Worm (Caenorhabditis elegans) whole organism, young adult: ENCODE data around the gene F35B12.9.

ENCODE experiments used
- B0019.2 ChIP-seq: fragments of 200-800 bp; sonication (Bioruptor generic); conservative IDR thresholded peaks from 2 replicates; pipeline ENCODE4 v1.3.6; 2022; ENCODE audit warnings: missing genetic modification reagents, missing genetic modification characterization, missing compliant biosample characterization
- B0336.3 ChIP-seq: fragments of 200-800 bp; sonication (Bioruptor generic); IDR thresholded peaks from 2 replicates; pipeline ENCODE4 v1.3.6; 2022; ENCODE audit warnings: missing genetic modification characterization, missing compliant biosample characterization
- C06A6.2 ChIP-seq: fragments of 200-800 bp; sonication (Bioruptor generic); conservative IDR thresholded peaks from 2 replicates; pipeline ENCODE4 v1.3.6; 2022; ENCODE audit warnings: missing genetic modification characterization, missing compliant biosample characterization
- D2030.7 ChIP-seq: fragments of 200-800 bp; sonication (Bioruptor generic); IDR thresholded peaks from 2 replicates; pipeline ENCODE4 v1.3.6; 2022; ENCODE audit warnings: missing genetic modification reagents, missing genetic modification characterization, missing compliant biosample characterization
- F22D6.2 ChIP-seq: sonication (generic microtip); optimal IDR thresholded peaks from 2 replicates; lab custom pipeline; 2016; ENCODE audit warnings: mild to moderate bottlenecking, missing genetic modification characterization, missing compliant biosample characterization
- F49E8.2 ChIP-seq: sonication (generic microtip); optimal IDR thresholded peaks from 3 replicates; lab custom pipeline; 2017; ENCODE audit warnings: missing genetic modification characterization, mild to moderate bottlenecking, missing compliant biosample characterization, antibody characterized with exemption, moderate library complexity; ENCODE audit not compliant: insufficient read depth
- F55B11.4 ChIP-seq: sonication (generic microtip); optimal IDR thresholded peaks from 2 replicates; lab custom pipeline; 2016; ENCODE audit warnings: missing compliant biosample characterization, missing genetic modification characterization, borderline replicate concordance; ENCODE audit not compliant: insufficient read depth
- F57A8.1 ChIP-seq: fragments of 200-800 bp; sonication (Bioruptor generic); optimal IDR thresholded peaks from 2 replicates; lab custom pipeline; 2018; ENCODE audit warnings: mild to moderate bottlenecking, missing genetic modification characterization, moderate library complexity, missing compliant biosample characterization
- T26A5.8 ChIP-seq: sonication (generic microtip); optimal IDR thresholded peaks from 2 replicates; lab custom pipeline; 2016; ENCODE audit warnings: missing genetic modification characterization, missing compliant biosample characterization
- Y56A3A.18 ChIP-seq: fragments of 200-800 bp; sonication (Bioruptor generic); IDR thresholded peaks from 2 replicates; pipeline ENCODE4 v1.3.6; 2022; ENCODE audit warnings: missing genetic modification reagents, missing genetic modification characterization, missing compliant biosample characterization
- Y79H2A.3 ChIP-seq: fragments of 200-800 bp; sonication (Bioruptor generic); conservative IDR thresholded peaks from 2 replicates; pipeline ENCODE4 v1.3.6; 2022; ENCODE audit warnings: missing genetic modification reagents, missing genetic modification characterization, missing compliant biosample characterization
- Y95B8A.8 ChIP-seq: fragments of 200-800 bp; sonication (Bioruptor generic); IDR thresholded peaks from 2 replicates; pipeline ENCODE4 v1.3.6; 2022; ENCODE audit warnings: missing genetic modification reagents, missing genetic modification characterization, missing compliant biosample characterization
- ama-1 ChIP-seq, 3 experiments: fragments of 150-350 bp in 1 of 3; sonication (generic microtip) in 2 of 3; optimal IDR thresholded peaks; 2 replicates each; lab custom pipeline; 2014 to 2018; ENCODE audit warnings: missing biosample characterization in 2 of 3, missing genetic modification characterization in 2 of 3, missing genetic modification reagents in 2 of 3
- atf-7 ChIP-seq: sonication (generic microtip); optimal IDR thresholded peaks from 2 replicates; lab custom pipeline; 2017; ENCODE audit warnings: mild to moderate bottlenecking, missing genetic modification characterization, missing compliant biosample characterization
- attf-5 ChIP-seq: fragments of 200-800 bp; sonication (Bioruptor generic); optimal IDR thresholded peaks from 2 replicates; lab custom pipeline; 2018; ENCODE audit warnings: mild to moderate bottlenecking, missing genetic modification characterization, missing compliant biosample characterization
- cebp-2 ChIP-seq: fragments of 200-800 bp; sonication (Bioruptor generic); IDR thresholded peaks from 2 replicates; pipeline ENCODE4 v1.3.6; 2022; ENCODE audit warnings: missing genetic modification characterization, missing compliant biosample characterization
- ceh-27 ChIP-seq: fragments of 200-800 bp; sonication (Bioruptor generic); optimal IDR thresholded peaks from 2 replicates; lab custom pipeline; 2018; ENCODE audit warnings: mild to moderate bottlenecking, missing genetic modification characterization, moderate library complexity, missing compliant biosample characterization
- ceh-40 ChIP-seq: fragments of 200-800 bp; sonication (Bioruptor generic); IDR thresholded peaks from 2 replicates; pipeline ENCODE4 v1.3.6; 2022; ENCODE audit warnings: missing genetic modification characterization, missing compliant biosample characterization
- ceh-58 ChIP-seq: fragments of 200-800 bp; sonication (Bioruptor generic); IDR thresholded peaks from 2 replicates; pipeline ENCODE4 v1.3.6; 2022; ENCODE audit warnings: missing genetic modification characterization, missing compliant biosample characterization
- ceh-79 ChIP-seq: sonication (generic microtip); optimal IDR thresholded peaks from 2 replicates; lab custom pipeline; 2017; ENCODE audit warnings: mild to moderate bottlenecking, missing genetic modification characterization, missing compliant biosample characterization
- die-1 ChIP-seq: sonication (generic microtip); optimal IDR thresholded peaks from 2 replicates; lab custom pipeline; 2016; ENCODE audit warnings: missing genotype, mild to moderate bottlenecking, missing genetic modification characterization, missing compliant biosample characterization
- dox-1 ChIP-seq: fragments of 200-800 bp; sonication (Bioruptor generic); IDR thresholded peaks from 2 replicates; pipeline ENCODE4 v1.3.6; 2022; ENCODE audit warnings: missing genetic modification reagents, missing genetic modification characterization, missing compliant biosample characterization
- egl-44 ChIP-seq: fragments of 200-800 bp; sonication (Bioruptor generic); IDR thresholded peaks from 2 replicates; pipeline ENCODE4 v1.3.6; 2022; ENCODE audit warnings: missing genetic modification reagents, missing genetic modification characterization, missing compliant biosample characterization
- hmg-20 ChIP-seq: fragments of 200-800 bp; sonication (Bioruptor generic); IDR thresholded peaks from 2 replicates; pipeline ENCODE4 v1.3.6; 2022; ENCODE audit warnings: missing genetic modification reagents, missing genetic modification characterization, missing compliant biosample characterization
- let-526 ChIP-seq: fragments of 200-800 bp; sonication (Bioruptor generic); IDR thresholded peaks from 2 replicates; pipeline ENCODE4 v1.3.6; 2022; ENCODE audit warnings: missing genetic modification reagents, missing genetic modification characterization, missing compliant biosample characterization
- lsl-1 ChIP-seq: fragments of 200-800 bp; sonication (Bioruptor generic); optimal IDR thresholded peaks from 2 replicates; lab custom pipeline; 2018; ENCODE audit warnings: mild to moderate bottlenecking, missing genetic modification characterization, moderate library complexity, missing compliant biosample characterization
- lsy-27 ChIP-seq: sonication (generic microtip); optimal IDR thresholded peaks from 2 replicates; lab custom pipeline; 2017; ENCODE audit warnings: missing genetic modification characterization, mild to moderate bottlenecking, missing compliant biosample characterization, antibody characterized with exemption, missing genotype, borderline replicate concordance; ENCODE audit not compliant: insufficient read depth
- madf-10 ChIP-seq: sonication (generic microtip); optimal IDR thresholded peaks from 2 replicates; lab custom pipeline; 2016; ENCODE audit warnings: mild to moderate bottlenecking, missing genetic modification characterization, missing compliant biosample characterization
- madf-6 ChIP-seq: fragments of 200-800 bp; sonication (Bioruptor generic); IDR thresholded peaks from 2 replicates; pipeline ENCODE4 v1.3.6; 2022; ENCODE audit warnings: missing genetic modification reagents, missing genetic modification characterization, missing compliant biosample characterization
- mcd-1 ChIP-seq: fragments of 200-800 bp; sonication (Bioruptor generic); IDR thresholded peaks from 2 replicates; pipeline ENCODE4 v1.3.6; 2022; ENCODE audit warnings: missing genetic modification reagents, missing genetic modification characterization, missing compliant biosample characterization
- mxl-1 ChIP-seq: sonication (generic microtip); optimal IDR thresholded peaks from 2 replicates; lab custom pipeline; 2016; ENCODE audit warnings: missing genetic modification characterization, missing compliant biosample characterization
- nhr-27 ChIP-seq: fragments of 200-800 bp; sonication (Bioruptor generic); optimal IDR thresholded peaks from 2 replicates; lab custom pipeline; 2018; ENCODE audit warnings: mild to moderate bottlenecking, missing genetic modification characterization, moderate library complexity, missing compliant biosample characterization
- nhr-80 ChIP-seq: sonication (generic microtip); optimal IDR thresholded peaks from 2 replicates; lab custom pipeline; 2016; ENCODE audit warnings: missing genetic modification characterization, missing compliant biosample characterization
- nhr-90 ChIP-seq: sonication (generic microtip); optimal IDR thresholded peaks from 2 replicates; lab custom pipeline; 2016; ENCODE audit warnings: missing genotype, mild to moderate bottlenecking, missing genetic modification characterization, missing compliant biosample characterization
- pbrm-1 ChIP-seq: fragments of 200-800 bp; sonication (Bioruptor generic); IDR thresholded peaks from 2 replicates; pipeline ENCODE4 v1.3.6; 2022; ENCODE audit warnings: missing genetic modification reagents, missing genetic modification characterization, missing compliant biosample characterization
- pha-4 ChIP-seq: fragments of 150-350 bp; sonication (generic microtip); optimal IDR thresholded peaks from 2 replicates; lab custom pipeline; 2014; ENCODE audit warnings: missing biosample characterization, missing genetic modification reagents, missing genetic modification characterization
- rcor-1 ChIP-seq: fragments of 200-800 bp; sonication (Bioruptor generic); IDR thresholded peaks from 2 replicates; pipeline ENCODE4 v1.3.6; 2022; ENCODE audit warnings: missing genetic modification reagents, missing genetic modification characterization, missing compliant biosample characterization
- rec-8 ChIP-seq, 2 experiments: sonication (generic microtip); optimal IDR thresholded peaks; 2 replicates each; lab custom pipeline; 2016; ENCODE audit warnings: mild to moderate bottlenecking in 2 of 2, missing genetic modification characterization in 2 of 2, missing genetic modification reagents in 2 of 2, missing genotype in 2 of 2, missing biosample characterization in 1 of 2, missing compliant biosample characterization in 1 of 2, moderate library complexity in 1 of 2
- sea-2 ChIP-seq: fragments of 200-800 bp; sonication (Bioruptor generic); IDR thresholded peaks from 2 replicates; pipeline ENCODE4 v1.3.6; 2022; ENCODE audit warnings: missing genetic modification characterization, missing compliant biosample characterization
- snpc-1.1 ChIP-seq: sonication (generic microtip); optimal IDR thresholded peaks from 2 replicates; lab custom pipeline; 2017; ENCODE audit warnings: missing genetic modification characterization, mild to moderate bottlenecking, missing compliant biosample characterization, antibody characterized with exemption, moderate library complexity, missing genotype, missing genetic modification reagents; ENCODE audit not compliant: insufficient read depth
- snpc-4 ChIP-seq, 5 experiments: fragments of 150-350 bp in 1 of 5; sonication (generic microtip) in 4 of 5; optimal IDR thresholded peaks; 2 replicates each; lab custom pipeline; 2014 to 2018; ENCODE audit warnings: missing genetic modification characterization in 5 of 5, missing biosample characterization in 3 of 5, antibody characterized with exemption in 2 of 5, mild to moderate bottlenecking in 2 of 5, missing compliant biosample characterization in 2 of 5, missing genotype in 2 of 5, moderate library complexity in 2 of 5, missing genetic modification reagents in 1 of 5
- tbp1 ChIP-seq: fragments of 200-800 bp; sonication (Bioruptor generic); optimal IDR thresholded peaks from 2 replicates; lab custom pipeline; 2018; ENCODE audit warnings: mild to moderate bottlenecking, missing genetic modification characterization, missing compliant biosample characterization
- unc-62 ChIP-seq: fragments of 150-350 bp; optimal IDR thresholded peaks from 2 replicates; lab custom pipeline; 2014; ENCODE audit warnings: missing biosample characterization, missing genetic modification reagents, missing genetic modification characterization
- ztf-22 ChIP-seq: fragments of 200-800 bp; sonication (Bioruptor generic); optimal IDR thresholded peaks from 2 replicates; lab custom pipeline; 2018; ENCODE audit warnings: mild to moderate bottlenecking, missing genetic modification characterization, moderate library complexity, missing compliant biosample characterization
- ztf-25 ChIP-seq: fragments of 200-800 bp; sonication (Bioruptor generic); IDR thresholded peaks from 2 replicates; pipeline ENCODE4 v1.3.6; 2022; ENCODE audit warnings: missing genetic modification reagents, missing genetic modification characterization, missing compliant biosample characterization
- ztf-28 ChIP-seq: fragments of 200-800 bp; sonication (Bioruptor generic); IDR thresholded peaks from 2 replicates; pipeline ENCODE4 v1.3.6; 2022; ENCODE audit warnings: missing genetic modification reagents, missing genetic modification characterization, missing compliant biosample characterization

F35B12.9 gene

DNA sequence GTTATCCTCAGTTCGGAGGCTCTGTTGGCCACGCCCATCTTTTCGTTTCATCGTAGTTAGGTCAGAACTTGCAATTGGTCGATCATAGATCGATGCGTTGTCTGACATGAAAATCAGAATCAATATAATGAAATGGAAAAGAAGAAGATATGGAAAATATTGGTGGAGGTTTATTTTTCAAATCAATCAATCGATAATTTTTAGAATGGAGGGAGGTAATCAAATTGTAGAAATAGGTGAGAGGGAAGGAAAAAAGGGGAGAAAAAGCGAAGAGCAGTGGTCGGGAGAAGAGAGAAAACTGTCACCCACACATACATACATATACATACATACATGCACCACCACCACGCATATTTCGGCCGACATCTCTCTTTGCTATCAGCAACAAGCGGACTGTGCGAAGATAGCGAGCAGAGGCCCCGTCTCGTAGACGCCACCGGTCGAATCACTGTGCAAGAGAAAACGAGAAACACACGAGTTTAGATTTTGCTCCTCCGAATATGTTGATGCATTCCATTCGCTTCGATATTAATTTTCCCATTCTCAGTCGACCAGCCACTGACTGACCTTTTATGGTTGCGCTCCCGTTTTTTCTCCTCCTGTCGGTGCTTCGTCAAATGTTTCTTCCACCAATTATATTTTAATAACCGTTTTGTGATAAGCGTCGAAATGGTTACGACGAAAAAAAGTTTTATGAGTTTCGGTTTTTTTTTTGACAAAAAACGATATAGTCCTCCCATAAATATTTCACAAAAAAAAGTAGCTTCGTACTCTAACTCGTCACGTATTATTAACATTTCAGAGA is 28.5 kb downstream of the F35B12.9 start, which contains the start of gene F35B12.10:
TSS of gene F35B12.10 (minus strand) at position 51 of the 805 bp plus-strand sequence.
- TF ChIP-seq pbrm-1 (GFP tag; lab: Robert Waterston, UW) (no peak), nhr-90 (tag; lab: Kevin White, UChicago) (peak; percentile 19), madf-6 (GFP tag; lab: Robert Waterston, UW) (no peak), F22D6.2 (tag; lab: Kevin White, UChicago) (no peak), ztf-28 (GFP tag; lab: Robert Waterston, UW) (no peak), snpc-1.1 (tag; lab: Kevin White, UChicago) (no peak), pha-4 (no peak), ceh-79 (tag; lab: Kevin White, UChicago) (no peak), dox-1 (peak; percentile 69), lsy-27 (no peak), mcd-1 (GFP tag; lab: Robert Waterston, UW) (no peak), sea-2 (no peak), rec-8 (tag; optimal IDR thresholded peaks at IDR 0.05; lab: Kevin White, UChicago) (no peak), C06A6.2 (GFP tag; lab: Robert Waterston, UW) (no peak), egl-44 (GFP tag; lab: Robert Waterston, UW) (no peak), ztf-22 (GFP tag; lab: Kevin White, UChicago) (no peak), nhr-27 (no peak), hmg-20 (GFP tag; lab: Robert Waterston, UW) (no peak), cebp-2 (no peak), ceh-40 (GFP tag; lab: Robert Waterston, UW) (no peak), mxl-1 (tag; lab: Kevin White, UChicago) (no peak), Y95B8A.8 (GFP tag; lab: Robert Waterston, UW) (no peak), lsl-1 (GFP tag; lab: Kevin White, UChicago) (no peak), tbp1 (GFP tag; lab: Kevin White, UChicago) (peak; percentile 40), ztf-25 (no peak), rcor-1 (GFP tag; lab: Robert Waterston, UW) (no peak), nhr-80 (tag; lab: Kevin White, UChicago) (peak; percentile 98), T26A5.8 (no peak), ama-1 (optimal IDR thresholded peaks at IDR 0.05; lab: Kevin White, UChicago) (no peak), ama-1 (GFP tag; optimal IDR thresholded peaks at IDR 0.05; lab: Kevin White, UChicago) (no peak), atf-7 (peak; percentile 37), unc-62 (no peak), F57A8.1 (GFP tag; lab: Kevin White, UChicago) (no peak), F55B11.4 (tag; lab: Kevin White, UChicago) (no peak), attf-5 (GFP tag; lab: Kevin White, UChicago) (peak; percentile 13), Y79H2A.3 (GFP tag; lab: Robert Waterston, UW) (no peak), Y56A3A.18 (no peak), D2030.7 (GFP tag; lab: Robert Waterston, UW) (no peak), B0336.3 (peak; percentile 56; the same call in 1 of the 2 replicates), snpc-4 (GFP tag; optimal IDR thresholded peaks at IDR 0.05; lab: Kevin White, UChicago) (no peak), snpc-4 (tag; optimal IDR thresholded peaks at IDR 0.05; lab: Kevin White, UChicago) (peak in 1 of 4 experiments; percentile 7), ceh-58 (no peak), F49E8.2 (tag; lab: Kevin White, UChicago) (no peak), let-526 (GFP tag; lab: Robert Waterston, UW) (no peak), die-1 (tag; lab: Kevin White, UChicago) (no peak), B0019.2 (GFP tag; lab: Robert Waterston, UW) (no peak), ceh-27 (no peak), madf-10 (tag; lab: Kevin White, UChicago) (no peak)
